Worm (Caenorhabditis elegans): Measurements from ENCODE around the gene nlp-11.

- TF ChIP-seq sem-2 (GFP tag; optimal IDR thresholded peaks at IDR 0.05) (no peak), ces-1 (GFP tag; optimal IDR thresholded peaks at IDR 0.05) (no peak), unc-39 (tag; optimal IDR thresholded peaks at IDR 0.05) (no peak), elt-3 (tag; optimal IDR thresholded peaks at IDR 0.05) (no peak), pha-4 (tag; optimal IDR thresholded peaks at IDR 0.05) (no peak), cnd-1 (tag; optimal IDR thresholded peaks at IDR 0.05) (no peak), nhr-28 (tag; optimal IDR thresholded peaks at IDR 0.05) (no peak), ztf-11 (tag; optimal IDR thresholded peaks at IDR 0.05) (no peak), lin-13 (tag; optimal IDR thresholded peaks at IDR 0.05) (no peak), hlh-1 (tag; optimal IDR thresholded peaks at IDR 0.05) (no peak), snpc-4 (tag; optimal IDR thresholded peaks at IDR 0.05) (no peak), nhr-12 (tag; optimal IDR thresholded peaks at IDR 0.05) (no peak), elt-1 (tag; optimal IDR thresholded peaks at IDR 0.05; ENCODE audit: borderline replicate concordance, insufficient read depth) (no peak)
Measured at ce11 chrII:9708835-9709299, 17.1 kb upstream of the nlp-11 start, which contains the start of gene glt-5.

All from whole organism, mixed stage, embryonic.